Fruit fly (Drosophila melanogaster): ENCODE data around the gene CG5114.

Gene CG5114

dm6 chr3L:15011638-15012335 is 29.2 kb downstream of the CG5114 start (continued):
- no peak for TF ChIP-seq NC2α (GFP tag; optimal IDR thresholded peaks at IDR 0.05)
- TF ChIP-seq D19A (tag; optimal IDR thresholded peaks at IDR 0.05), result peak; percentile 72
- TF ChIP-seq fd102C (GFP tag; optimal IDR thresholded peaks at IDR 0.05), result peak; percentile 42
- TF ChIP-seq CG8765 (GFP tag; IDR thresholded peaks at IDR 0.05), result no peak
- TF ChIP-seq nmo (GFP tag; optimal IDR thresholded peaks at IDR 0.05), result peak; percentile 84
- TF ChIP-seq Fer3 (tag; optimal IDR thresholded peaks at IDR 0.05), result peak; percentile 75
- peak; percentile 86 for TF ChIP-seq Sox102F (GFP tag; optimal IDR thresholded peaks at IDR 0.05)
- no peak for TF ChIP-seq CG15479 (GFP tag; optimal IDR thresholded peaks at IDR 0.05)
- peak; percentile 80 for TF ChIP-seq Sox100B (GFP tag; optimal IDR thresholded peaks at IDR 0.05)
- no peak for TF ChIP-seq bbx (GFP tag; IDR thresholded peaks at IDR 0.05; ENCODE audit: partially characterized antibody)
- no peak for TF ChIP-seq Sry-δ (GFP tag; optimal IDR thresholded peaks at IDR 0.05)
- TF ChIP-seq pho (GFP tag; optimal IDR thresholded peaks at IDR 0.05), result no peak
- peak; percentile 25 for TF ChIP-seq slou (GFP tag; optimal IDR thresholded peaks at IDR 0.05)
- TF ChIP-seq mam (GFP tag; optimal IDR thresholded peaks at IDR 0.05), result peak; percentile 5
- peak; percentile 76 for TF ChIP-seq slbo (GFP tag; IDR thresholded peaks at IDR 0.05)
- peak; percentile 75 for TF ChIP-seq Rfx (GFP tag; IDR thresholded peaks at IDR 0.05)
- TF ChIP-seq E2f1 (GFP tag; IDR thresholded peaks at IDR 0.05), result peak; percentile 62
- peak; percentile 76 for TF ChIP-seq Spps (tag; optimal IDR thresholded peaks at IDR 0.05)
- no peak for TF ChIP-seq chinmo (GFP tag; IDR thresholded peaks at IDR 0.05; ENCODE audit: partially characterized antibody)
- peak; percentile 45 for TF ChIP-seq HmgZ (tag; optimal IDR thresholded peaks at IDR 0.05)
- TF ChIP-seq E2f2 (GFP tag; IDR thresholded peaks at IDR 0.05), result 0 out of 2 replicates have a peak, but pooled peaks have one; percentile 44
- peak; percentile 61 for TF ChIP-seq BtbVII (GFP tag; optimal IDR thresholded peaks at IDR 0.05)
- TF ChIP-seq Rx (GFP tag; IDR thresholded peaks at IDR 0.05), result 0 out of 2 replicates have a peak, but pooled peaks have one; percentile 11
- TF ChIP-seq CG14014 (GFP tag; IDR thresholded peaks at IDR 0.05), result peak; percentile 58; the same call in 1 of the 2 replicates
- peak; percentile 78 for TF ChIP-seq grau (tag; optimal IDR thresholded peaks at IDR 0.05)
- TF ChIP-seq grn (GFP tag; optimal IDR thresholded peaks at IDR 0.05), result peak; percentile 12
- peak; percentile 36 for TF ChIP-seq Vsx1 (GFP tag; optimal IDR thresholded peaks at IDR 0.05)
- TF ChIP-seq CG12236 (GFP tag; optimal IDR thresholded peaks at IDR 0.05), result no peak
- no peak for TF ChIP-seq Bgb (GFP tag; IDR thresholded peaks at IDR 0.05; ENCODE audit: partially characterized antibody)
- no peak for TF ChIP-seq Lpt (GFP tag; optimal IDR thresholded peaks at IDR 0.05)
- TF ChIP-seq CG2712 (tag; optimal IDR thresholded peaks at IDR 0.05), result peak; percentile 88
- no peak for TF ChIP-seq ato (GFP tag; IDR thresholded peaks at IDR 0.05; ENCODE audit: partially characterized antibody)
- TF ChIP-seq vnd (GFP tag; IDR thresholded peaks at IDR 0.05; ENCODE audit: partially characterized antibody), result no peak
- TF ChIP-seq CG5953 (GFP tag; IDR thresholded peaks at IDR 0.05), result 0 out of 2 replicates have a peak, but pooled peaks have one; percentile 50
- peak in 1 of 2 experiments; percentile 88 for TF ChIP-seq eve (GFP tag; optimal IDR thresholded peaks at IDR 0.05)
- peak; percentile 40 for TF ChIP-seq jing (GFP tag; optimal IDR thresholded peaks at IDR 0.05)
- peak; percentile 18 for TF ChIP-seq CG2116 (GFP tag; optimal IDR thresholded peaks at IDR 0.05)
- peak; percentile 71 for TF ChIP-seq lmd (GFP tag; IDR thresholded peaks at IDR 0.05)
- TF ChIP-seq CG6765 (GFP tag; optimal IDR thresholded peaks at IDR 0.05), result peak; percentile 9
- TF ChIP-seq MESR4 (GFP tag; optimal IDR thresholded peaks at IDR 0.05), result no peak
- peak; percentile 85 for TF ChIP-seq CG12391 (tag; optimal IDR thresholded peaks at IDR 0.05)
- no peak for TF ChIP-seq usp (GFP tag; optimal IDR thresholded peaks at IDR 0.05)
- peak; percentile 39; the same call in 1 of the 2 replicates for TF ChIP-seq danr (GFP tag; IDR thresholded peaks at IDR 0.05)
- TF ChIP-seq Hand (GFP tag; optimal IDR thresholded peaks at IDR 0.05), result peak; percentile 27
- no peak for TF ChIP-seq hkb (optimal IDR thresholded peaks at IDR 0.05)
- peak; percentile 86 for TF ChIP-seq hkb (GFP tag; IDR thresholded peaks at IDR 0.05)
- no peak for TF ChIP-seq CG14965 (GFP tag; optimal IDR thresholded peaks at IDR 0.05; ENCODE audit: borderline replicate concordance)
- TF ChIP-seq CG9797 (GFP tag; optimal IDR thresholded peaks at IDR 0.05), result no peak
- TF ChIP-seq CG34422 (GFP tag; IDR thresholded peaks at IDR 0.05), result peak; percentile 57; the same call in 1 of the 3 replicates

Measured in whole organism, embryonic.